Fruit fly (Drosophila melanogaster) whole organism, wandering third instar larva: ENCODE data around the gene dpr14.

Experiments
- Abd-B ChIP-seq: fragments of >200 bp; optimal IDR thresholded peaks from 2 replicates; lab custom pipeline; 2017; ENCODE audit warnings: missing biosample characterization, missing genetic modification characterization
- CG32264 ChIP-seq: fragments of 200-800 bp; sonication (Bioruptor generic); optimal IDR thresholded peaks from 2 replicates; lab custom pipeline; 2016; ENCODE audit warnings: missing biosample characterization, missing genetic modification characterization
- CG9705 ChIP-seq: fragments of 200-800 bp; sonication (Bioruptor generic); optimal IDR thresholded peaks from 2 replicates; lab custom pipeline; 2018; ENCODE audit warnings: missing biosample characterization, mild to moderate bottlenecking, missing genetic modification characterization
- CrebA ChIP-seq: fragments of 200-800 bp; sonication (Bioruptor generic); optimal IDR thresholded peaks from 2 replicates; lab custom pipeline; 2016; ENCODE audit warnings: missing biosample characterization, mild to moderate bottlenecking, missing genetic modification characterization, borderline replicate concordance
- Dfd ChIP-seq: fragments of >200 bp; optimal IDR thresholded peaks from 2 replicates; lab custom pipeline; 2017; ENCODE audit warnings: missing biosample characterization, missing genetic modification characterization
- Dif ChIP-seq: fragments of 200-275, 200-300 bp; sonication (Bioruptor generic); optimal IDR thresholded peaks from 2 replicates; lab custom pipeline; 2018; ENCODE audit warnings: missing biosample characterization, missing genetic modification characterization; ENCODE audit not compliant: partially characterized antibody
- GATAd ChIP-seq: sonication (Bioruptor generic); optimal IDR thresholded peaks from 2 replicates; lab custom pipeline; 2016; ENCODE audit warnings: missing biosample characterization, missing genetic modification characterization
- HLH106 ChIP-seq: fragments of 200-800 bp; optimal IDR thresholded peaks from 3 replicates; lab custom pipeline; 2019; ENCODE audit warnings: missing biosample characterization, mild to moderate bottlenecking, missing genetic modification characterization, moderate library complexity
- Hnf4 ChIP-seq: fragments of 200-800 bp; sonication (Bioruptor generic); optimal IDR thresholded peaks from 2 replicates; lab custom pipeline; 2016; ENCODE audit warnings: missing biosample characterization, mild to moderate bottlenecking, missing genetic modification characterization
- Hr78 ChIP-seq: fragments of >200 bp; optimal IDR thresholded peaks from 2 replicates; lab custom pipeline; 2017; ENCODE audit warnings: missing biosample characterization, missing genetic modification characterization
- Hr83 ChIP-seq: fragments of 200-300 bp; sonication (Bioruptor generic); optimal IDR thresholded peaks from 2 replicates; lab custom pipeline; 2016; ENCODE audit warnings: missing biosample characterization, mild to moderate bottlenecking, missing genetic modification characterization, moderate library complexity; ENCODE audit not compliant: poor library complexity, severe bottlenecking
- Jra ChIP-seq: sonication (Bioruptor generic); optimal IDR thresholded peaks from 2 replicates; lab custom pipeline; 2016; ENCODE audit warnings: missing biosample characterization, missing genetic modification characterization
- Mio ChIP-seq: sonication (Bioruptor generic); optimal IDR thresholded peaks from 2 replicates; lab custom pipeline; 2016; ENCODE audit warnings: missing biosample characterization, missing genetic modification characterization
- Myc ChIP-seq: fragments of >200 bp; optimal IDR thresholded peaks from 2 replicates; lab custom pipeline; 2017
- N ChIP-seq: fragments of >200 bp; optimal IDR thresholded peaks from 2 replicates; lab custom pipeline; 2018; ENCODE audit warnings: missing biosample characterization, missing external identifiers, missing genetic modification characterization
- OdsH ChIP-seq: fragments of 200-800 bp; sonication (Bioruptor generic); optimal IDR thresholded peaks from 2 replicates; lab custom pipeline; 2016; ENCODE audit warnings: missing biosample characterization, mild to moderate bottlenecking, missing genetic modification characterization
- Rel ChIP-seq, 2 experiments: fragments of 200-800 bp; sonication (Bioruptor generic) in 1 of 2; optimal IDR thresholded peaks; 2 replicates in 1 of 2; 3 replicates in 1 of 2; lab custom pipeline; 2016 to 2019; ENCODE audit warnings: mild to moderate bottlenecking in 2 of 2, missing biosample characterization in 2 of 2, missing genetic modification characterization in 2 of 2, moderate library complexity in 1 of 2
- Sp1 ChIP-seq: fragments of 200-800 bp; sonication (Bioruptor generic); optimal IDR thresholded peaks from 3 replicates; lab custom pipeline; 2019; ENCODE audit warnings: missing biosample characterization, mild to moderate bottlenecking, missing genetic modification characterization, moderate library complexity
- Vsx2 ChIP-seq: fragments of 200-300, 225-300 bp; sonication (Bioruptor generic); optimal IDR thresholded peaks from 2 replicates; lab custom pipeline; 2018; ENCODE audit warnings: missing biosample characterization, missing genetic modification characterization; ENCODE audit not compliant: partially characterized antibody
- br ChIP-seq: fragments of 200-800 bp; sonication (Bioruptor generic); optimal IDR thresholded peaks from 2 replicates; lab custom pipeline; 2016; ENCODE audit warnings: missing biosample characterization, missing genetic modification characterization
- brk ChIP-seq: fragments of 200-800 bp; sonication (Bioruptor generic); optimal IDR thresholded peaks from 2 replicates; lab custom pipeline; 2016; ENCODE audit warnings: missing biosample characterization, mild to moderate bottlenecking, missing genetic modification characterization
- dl ChIP-seq, 2 experiments: fragments of 175-275, 200-275 bp in 1 of 2; fragments of 200-275 bp in 1 of 2; sonication (Bioruptor generic); optimal IDR thresholded peaks; lab custom pipeline; 2018; ENCODE audit warnings: mild to moderate bottlenecking in 2 of 2, missing biosample characterization in 2 of 2, missing genetic modification characterization in 2 of 2, moderate library complexity in 2 of 2; ENCODE audit not compliant: partially characterized antibody in 2 of 2, insufficient read depth in 1 of 2
- dmrt93B ChIP-seq: fragments of 200-800 bp; sonication (Bioruptor generic); optimal IDR thresholded peaks from 2 replicates; lab custom pipeline; 2018; ENCODE audit warnings: missing biosample characterization, mild to moderate bottlenecking, missing genetic modification characterization
- dsf ChIP-seq: sonication (Bioruptor generic); optimal IDR thresholded peaks from 2 replicates; lab custom pipeline; 2016; ENCODE audit warnings: missing biosample characterization, missing genetic modification characterization, borderline replicate concordance
- ey ChIP-seq: fragments of 200-800 bp; sonication (Bioruptor generic); optimal IDR thresholded peaks from 2 replicates; lab custom pipeline; 2016; ENCODE audit warnings: missing biosample characterization, missing genetic modification characterization
- foxo ChIP-seq, 2 experiments: fragments of 200-800 bp; sonication (Bioruptor generic); optimal IDR thresholded peaks; 2 replicates in 1 of 2; 3 replicates in 1 of 2; lab custom pipeline; 2016 to 2017; ENCODE audit warnings: missing biosample characterization in 2 of 2, missing genetic modification characterization in 2 of 2
- fru ChIP-seq: fragments of 200-800 bp; sonication (Bioruptor generic); optimal IDR thresholded peaks from 3 replicates; lab custom pipeline; 2016; ENCODE audit warnings: missing biosample characterization, mild to moderate bottlenecking, missing genetic modification characterization
- h ChIP-seq: fragments of 200-800 bp; sonication (Bioruptor generic); optimal IDR thresholded peaks from 3 replicates; lab custom pipeline; 2016; ENCODE audit warnings: missing biosample characterization, mild to moderate bottlenecking, missing genetic modification characterization
- jim ChIP-seq: fragments of 175-275, 200-325 bp; sonication (Bioruptor generic); optimal IDR thresholded peaks from 2 replicates; lab custom pipeline; 2016; ENCODE audit warnings: missing biosample characterization, mild to moderate bottlenecking, missing genetic modification characterization
- lola ChIP-seq: fragments of >200 bp; optimal IDR thresholded peaks from 2 replicates; lab custom pipeline; 2017; ENCODE audit warnings: missing biosample characterization, missing genetic modification characterization
- pan ChIP-seq: fragments of >200 bp; optimal IDR thresholded peaks from 2 replicates; lab custom pipeline; 2017
- psq ChIP-seq: fragments of 200-800 bp; sonication (Bioruptor generic); optimal IDR thresholded peaks from 3 replicates; lab custom pipeline; 2017; ENCODE audit warnings: missing biosample characterization, mild to moderate bottlenecking, missing genetic modification characterization, moderate library complexity
- rgr ChIP-seq: fragments of 200-800 bp; sonication (Bioruptor generic); optimal IDR thresholded peaks from 3 replicates; lab custom pipeline; 2016; ENCODE audit warnings: missing biosample characterization, mild to moderate bottlenecking, missing genetic modification characterization
- sage ChIP-seq: fragments of 200-800 bp; sonication (Bioruptor generic); optimal IDR thresholded peaks from 2 replicates; lab custom pipeline; 2016; ENCODE audit warnings: missing biosample characterization, mild to moderate bottlenecking, missing genetic modification characterization
- sv ChIP-seq: fragments of 200-800 bp; sonication (Bioruptor generic); optimal IDR thresholded peaks from 3 replicates; lab custom pipeline; 2016; ENCODE audit warnings: missing biosample characterization, missing genetic modification characterization
- tai ChIP-seq: sonication (Bioruptor generic); optimal IDR thresholded peaks from 2 replicates; lab custom pipeline; 2016; ENCODE audit warnings: missing biosample characterization, missing genetic modification characterization
- usp ChIP-seq: fragments of >200 bp; optimal IDR thresholded peaks from 2 replicates; lab custom pipeline; 2017; ENCODE audit warnings: missing biosample characterization, missing genetic modification characterization
- woc ChIP-seq: sonication (Bioruptor generic); optimal IDR thresholded peaks from 2 replicates; lab custom pipeline; 2016; ENCODE audit warnings: missing biosample characterization, mild to moderate bottlenecking, missing genetic modification characterization

Gene dpr14

dm6 chrX:7888386-7889024 lies 19.6 kb downstream of the dpr14 start, which contains the start of gene Acat1:
Acat1 (minus strand) TSS chrX:7888785.
- TF ChIP-seq rgr (GFP tag; lab: Kevin White, UChicago) (peak; percentile 89), OdsH (GFP tag; lab: Kevin White, UChicago) (peak; percentile 81), Rel (GFP tag; optimal IDR thresholded peaks at IDR 0.05; lab: Kevin White, UChicago) (no peak), Rel (tag; optimal IDR thresholded peaks at IDR 0.05; lab: Kevin White, UChicago) (no peak), Hr78 (GFP tag; lab: Kevin White, UChicago) (no peak), Hr83 (peak; percentile 39), dsf (GFP tag; lab: Kevin White, UChicago) (peak; percentile 58), foxo (GFP tag; optimal IDR thresholded peaks at IDR 0.05; lab: Kevin White, UChicago) (peak in 1 of 2 experiments; percentile 90), Myc (lab: Kevin White, UChicago) (no peak), Hnf4 (peak; percentile 91), fru (GFP tag; lab: Kevin White, UChicago) (peak; percentile 87), dmrt93B (peak; percentile 35), CG32264 (GFP tag; lab: Kevin White, UChicago) (peak; percentile 59), woc (GFP tag; lab: Kevin White, UChicago) (peak; percentile 58), dl (GFP tag; optimal IDR thresholded peaks at IDR 0.05; lab: Kevin White, UChicago; ENCODE audit: insufficient read depth in 1 of 2, partially characterized antibody in 2 of 2) (no peak), CrebA (GFP tag; lab: Kevin White, UChicago) (no peak), GATAd (peak; percentile 52), sv (peak; percentile 34), brk (GFP tag; lab: Kevin White, UChicago) (no peak), jim (no peak), Dfd (GFP tag; lab: Kevin White, UChicago) (no peak), CG9705 (GFP tag; lab: Kevin White, UChicago) (peak; percentile 11), usp (GFP tag; lab: Kevin White, UChicago) (no peak), Dif (no peak), br (GFP tag; lab: Kevin White, UChicago) (peak; percentile 83), N (GFP tag; lab: Kevin White, UChicago) (no peak), ey (GFP tag; lab: Kevin White, UChicago) (peak; percentile 83), Sp1 (GFP tag; lab: Kevin White, UChicago) (peak; percentile 53), Abd-B (GFP tag; lab: Kevin White, UChicago) (no peak), Mio (GFP tag; lab: Kevin White, UChicago) (peak; percentile 19), lola (no peak), psq (GFP tag; lab: Kevin White, UChicago) (peak; percentile 80), Jra (GFP tag; lab: Kevin White, UChicago) (peak; percentile 86), HLH106 (peak; percentile 69), sage (peak; percentile 77), h (GFP tag; lab: Kevin White, UChicago) (peak; percentile 89), pan (lab: Kevin White, UChicago) (no peak), tai (no peak), Vsx2 (GFP tag; lab: Kevin White, UChicago) (no peak)
- TF ChIP-seq, all 38 proteins: peak for 22

dm6 chrX:7884360-7884759 lies 23.7 kb downstream of the dpr14 start, which contains the start of gene Ir7g:
Ir7g (plus strand) TSS chrX:7884660.
- TF ChIP-seq GATAd: no peak
- no peak for TF ChIP-seq CG9705 (GFP tag; lab: Kevin White, UChicago)
- no peak for TF ChIP-seq Myc (lab: Kevin White, UChicago)
- no peak for TF ChIP-seq brk (GFP tag; lab: Kevin White, UChicago)
- no peak for TF ChIP-seq N (GFP tag; lab: Kevin White, UChicago)
- TF ChIP-seq OdsH (GFP tag; lab: Kevin White, UChicago): no peak
- no peak for TF ChIP-seq Abd-B (GFP tag; lab: Kevin White, UChicago)
- no peak for TF ChIP-seq tai
- TF ChIP-seq Hnf4: no peak
- no peak for TF ChIP-seq sv
- no peak for TF ChIP-seq br (GFP tag; lab: Kevin White, UChicago)
- no peak for TF ChIP-seq lola
- TF ChIP-seq sage: no peak
- TF ChIP-seq rgr (GFP tag; lab: Kevin White, UChicago): no peak
- no peak for TF ChIP-seq dl (GFP tag; optimal IDR thresholded peaks at IDR 0.05; lab: Kevin White, UChicago; ENCODE audit: insufficient read depth in 1 of 2, partially characterized antibody in 2 of 2)
- no peak for TF ChIP-seq ey (GFP tag; lab: Kevin White, UChicago)
- no peak for TF ChIP-seq CrebA (GFP tag; lab: Kevin White, UChicago)
- TF ChIP-seq Dif: no peak
